Worm (Caenorhabditis elegans) whole organism, mixed stage, embryonic: ENCODE data around the gene try-10.

Experiments used
- blmp-1 ChIP-seq: fragments of 150-350 bp; optimal IDR thresholded peaks from 2 replicates; lab custom pipeline; 2014; ENCODE audit warnings: missing biosample characterization, missing genetic modification characterization
- ceh-83 ChIP-seq: fragments of 200-800 bp; sonication (Bioruptor generic); optimal IDR thresholded peaks from 2 replicates; lab custom pipeline; 2018; ENCODE audit warnings: mild to moderate bottlenecking, missing genetic modification characterization, missing compliant biosample characterization
- drap-1 ChIP-seq: fragments of 200-800 bp; sonication (Bioruptor generic); optimal IDR thresholded peaks from 3 replicates; lab custom pipeline; 2018; ENCODE audit warnings: mild to moderate bottlenecking, missing genetic modification characterization, missing compliant biosample characterization
- flh-1 ChIP-seq: fragments of 200-800 bp; sonication (Bioruptor generic); optimal IDR thresholded peaks from 2 replicates; lab custom pipeline; 2018; ENCODE audit warnings: mild to moderate bottlenecking, missing genetic modification characterization, moderate library complexity, missing compliant biosample characterization
- nhr-237 ChIP-seq: fragments of 150-350 bp; optimal IDR thresholded peaks from 2 replicates; lab custom pipeline; 2014; ENCODE audit warnings: missing biosample characterization, missing genetic modification characterization
- nhr-76 ChIP-seq: sonication (generic microtip); optimal IDR thresholded peaks from 2 replicates; lab custom pipeline; 2017; ENCODE audit warnings: missing biosample characterization, missing genetic modification characterization
- pha-4 ChIP-seq: fragments of 150-350 bp; optimal IDR thresholded peaks from 2 replicates; lab custom pipeline; 2018; ENCODE audit warnings: missing biosample characterization, missing genetic modification reagents, missing genetic modification characterization
- snpc-4 ChIP-seq: fragments of 150-350 bp; optimal IDR thresholded peaks from 2 replicates; lab custom pipeline; 2014; ENCODE audit warnings: missing biosample characterization, missing genetic modification characterization
- ztf-11 ChIP-seq: fragments of 150-350 bp; optimal IDR thresholded peaks from 2 replicates; lab custom pipeline; 2014; ENCODE audit warnings: missing biosample characterization, missing genetic modification characterization

- no peak for TF ChIP-seq pha-4
- TF ChIP-seq ceh-83 (GFP tag; lab: Kevin White, UChicago) = no peak
- no peak for TF ChIP-seq nhr-237 (tag; lab: Kevin White, UChicago)
- no peak for TF ChIP-seq snpc-4 (tag; lab: Kevin White, UChicago)
- no peak for TF ChIP-seq nhr-76
- TF ChIP-seq blmp-1 (tag; lab: Kevin White, UChicago) = no peak
- no peak for TF ChIP-seq flh-1 (GFP tag; lab: Kevin White, UChicago)
- TF ChIP-seq drap-1 (GFP tag; lab: Kevin White, UChicago) = no peak
- TF ChIP-seq ztf-11 (tag; lab: Kevin White, UChicago) = no peak
These were observed 36.1 kb upstream of the try-10 start, which contains the start of gene W07G4.8 for ce11 chrV:13049149-13049610.
